Worm (Caenorhabditis elegans) whole organism, early embryonic: Measurements from ENCODE around the gene T08B6.1.
A peak's percentile ranks its signal among the peaks of the same experiment; 100 is the strongest.

Experiments
- B0310.2 ChIP-seq: sonication (generic microtip); optimal IDR thresholded peaks from 2 replicates; lab custom pipeline; 2016; ENCODE audit warnings: mild to moderate bottlenecking, missing genetic modification characterization, missing compliant biosample characterization
- F13C5.2 ChIP-seq: sonication (generic microtip); optimal IDR thresholded peaks from 2 replicates; lab custom pipeline; 2017; ENCODE audit warnings: mild to moderate bottlenecking, missing genetic modification characterization, inconsistent platforms, missing compliant biosample characterization
- aly-1 ChIP-seq: sonication (generic microtip); optimal IDR thresholded peaks from 2 replicates; lab custom pipeline; 2016; ENCODE audit warnings: missing genetic modification characterization, missing compliant biosample characterization
- ama-1 ChIP-seq: fragments of 150-350 bp; optimal IDR thresholded peaks from 2 replicates; lab custom pipeline; 2014
- ceh-13 ChIP-seq: fragments of 200-800 bp; sonication (Bioruptor generic); optimal IDR thresholded peaks from 2 replicates; lab custom pipeline; 2018; ENCODE audit warnings: mild to moderate bottlenecking, missing genetic modification characterization, missing compliant biosample characterization
- ceh-36 ChIP-seq: sonication (generic microtip); optimal IDR thresholded peaks from 2 replicates; lab custom pipeline; 2016; ENCODE audit warnings: missing genetic modification characterization, inconsistent platforms, missing compliant biosample characterization
- ets-7 ChIP-seq: sonication (generic microtip); optimal IDR thresholded peaks from 2 replicates; lab custom pipeline; 2016; ENCODE audit warnings: missing genotype, missing genetic modification characterization, missing compliant biosample characterization
- flt-1 ChIP-seq: fragments of 200-800 bp; sonication (Bioruptor generic); IDR thresholded peaks from 2 replicates; pipeline ENCODE4 v1.3.6; 2022; ENCODE audit warnings: missing genetic modification characterization, missing compliant biosample characterization
- hmbx-1 ChIP-seq: sonication (generic microtip); optimal IDR thresholded peaks from 2 replicates; lab custom pipeline; 2016; ENCODE audit warnings: mild to moderate bottlenecking, missing genetic modification characterization, missing compliant biosample characterization
- hmg-4 ChIP-seq: fragments of 200-800 bp; sonication (Bioruptor generic); optimal IDR thresholded peaks from 2 replicates; lab custom pipeline; 2018; ENCODE audit warnings: mild to moderate bottlenecking, missing genetic modification characterization, missing compliant biosample characterization
- hnd-1 ChIP-seq: sonication (generic microtip); optimal IDR thresholded peaks from 2 replicates; lab custom pipeline; 2016; ENCODE audit warnings: missing genetic modification characterization, missing compliant biosample characterization
- pes-1 ChIP-seq: fragments of 200-800 bp; sonication (Bioruptor generic); IDR thresholded peaks from 2 replicates; pipeline ENCODE4 v1.3.6; 2022; ENCODE audit warnings: missing genetic modification reagents, missing genetic modification characterization, missing compliant biosample characterization
- scrt-1 ChIP-seq: fragments of 200-800 bp; sonication (Bioruptor generic); IDR thresholded peaks from 2 replicates; pipeline ENCODE4 v1.3.6; 2022; ENCODE audit warnings: missing genetic modification characterization, missing compliant biosample characterization
- sea-1 ChIP-seq: fragments of 200-800 bp; sonication (Bioruptor generic); conservative IDR thresholded peaks from 2 replicates; pipeline ENCODE4 v1.3.6; 2022; ENCODE audit warnings: missing genetic modification characterization, missing compliant biosample characterization
- tbx-11 ChIP-seq: fragments of 200-800 bp; sonication (Bioruptor generic); IDR thresholded peaks from 2 replicates; pipeline ENCODE4 v1.3.6; 2022; ENCODE audit warnings: missing genetic modification characterization, missing compliant biosample characterization
- tbx-37 ChIP-seq: fragments of 200-800 bp; sonication (Bioruptor generic); conservative IDR thresholded peaks from 2 replicates; pipeline ENCODE4 v1.3.6; 2022; ENCODE audit warnings: missing genetic modification reagents, missing genetic modification characterization, missing compliant biosample characterization
- tra-4 ChIP-seq: sonication (generic microtip); optimal IDR thresholded peaks from 2 replicates; lab custom pipeline; 2017; ENCODE audit warnings: missing genetic modification characterization, missing compliant biosample characterization

Gene T08B6.1

ce11 chrIV:4887258-4887657 is at the start of gene T08B6.1:
TSS of gene T08B6.1 (minus strand) at chrIV:4887358.
- no peak for TF ChIP-seq flt-1

- TF ChIP-seq B0310.2: no peak
- no peak for TF ChIP-seq pes-1 (GFP tag; lab: Robert Waterston, UW)
- no peak for TF ChIP-seq ceh-36 (tag; lab: Kevin White, UChicago)
- no peak for TF ChIP-seq ama-1
- no peak for TF ChIP-seq hnd-1 (tag; lab: Kevin White, UChicago)
- TF ChIP-seq aly-1 (tag; lab: Kevin White, UChicago): no peak
- no peak for TF ChIP-seq ceh-13 (GFP tag; lab: Kevin White, UChicago)
- no peak for TF ChIP-seq tra-4 (tag; lab: Kevin White, UChicago)
Measured at ce11 chrIV:4934103-4934502, 46.9 kb upstream of the T08B6.1 start, which contains the start of gene str-153. TSS of gene str-153 (plus strand) at chrIV:4934403.

- TF ChIP-seq tbx-11 (GFP tag; lab: Robert Waterston, UW) (0 out of 2 replicates have a peak, but pooled peaks have one; percentile 16), ceh-36 (tag; lab: Kevin White, UChicago) (no peak), tbx-37 (GFP tag; lab: Robert Waterston, UW) (no peak), hmg-4 (GFP tag; lab: Kevin White, UChicago) (no peak), ama-1 (no peak), sea-1 (GFP tag; lab: Robert Waterston, UW) (no peak), ceh-13 (GFP tag; lab: Kevin White, UChicago) (peak; percentile 6), hmbx-1 (tag; lab: Kevin White, UChicago) (no peak), hnd-1 (tag; lab: Kevin White, UChicago) (no peak), F13C5.2 (tag; lab: Kevin White, UChicago) (no peak), scrt-1 (GFP tag; lab: Robert Waterston, UW) (no peak), pes-1 (GFP tag; lab: Robert Waterston, UW) (peak; percentile 63; the same call in 1 of the 2 replicates), aly-1 (tag; lab: Kevin White, UChicago) (no peak), B0310.2 (no peak), ets-7 (tag; lab: Kevin White, UChicago) (no peak), flt-1 (peak; percentile 39; the same call in 1 of the 2 replicates), tra-4 (tag; lab: Kevin White, UChicago) (no peak)
Measured at ce11 chrIV:4930754-4931322, 43.7 kb upstream of the T08B6.1 start.

ce11 chrIV:4930045-4930444 is 42.9 kb upstream of the T08B6.1 start, which contains the start of gene Y9C9A.8:
TSS of gene Y9C9A.8 (plus strand) at chrIV:4930345.
- TF ChIP-seq ets-7 (tag; lab: Kevin White, UChicago): no peak
- no peak for TF ChIP-seq ceh-13 (GFP tag; lab: Kevin White, UChicago)
- TF ChIP-seq B0310.2: no peak
- no peak for TF ChIP-seq scrt-1 (GFP tag; lab: Robert Waterston, UW)
- TF ChIP-seq hmg-4 (GFP tag; lab: Kevin White, UChicago): no peak
- TF ChIP-seq tbx-11 (GFP tag; lab: Robert Waterston, UW): no peak

- no peak for TF ChIP-seq aly-1 (tag; lab: Kevin White, UChicago)
- TF ChIP-seq ceh-36 (tag; lab: Kevin White, UChicago): no peak
- TF ChIP-seq tra-4 (tag; lab: Kevin White, UChicago): no peak
- no peak for TF ChIP-seq F13C5.2 (tag; lab: Kevin White, UChicago)
- TF ChIP-seq ceh-13 (GFP tag; lab: Kevin White, UChicago): no peak
- no peak for TF ChIP-seq ama-1
- TF ChIP-seq flt-1: no peak
- no peak for TF ChIP-seq ets-7 (tag; lab: Kevin White, UChicago)
- TF ChIP-seq hnd-1 (tag; lab: Kevin White, UChicago): no peak
- TF ChIP-seq pes-1 (GFP tag; lab: Robert Waterston, UW): no peak
- no peak for TF ChIP-seq B0310.2
- no peak for TF ChIP-seq scrt-1 (GFP tag; lab: Robert Waterston, UW)
- TF ChIP-seq hmg-4 (GFP tag; lab: Kevin White, UChicago): no peak
- TF ChIP-seq sea-1 (GFP tag; lab: Robert Waterston, UW): no peak
- TF ChIP-seq hmbx-1 (tag; lab: Kevin White, UChicago): no peak
Measured at ce11 chrIV:4917774-4918173, 30.6 kb upstream of the T08B6.1 start, which contains the start of gene str-158. TSS of gene str-158 (plus strand) at chrIV:4918074.

- TF ChIP-seq ceh-36 (tag; lab: Kevin White, UChicago): no peak
- TF ChIP-seq aly-1 (tag; lab: Kevin White, UChicago): no peak
- no peak for TF ChIP-seq ets-7 (tag; lab: Kevin White, UChicago)
- no peak for TF ChIP-seq sea-1 (GFP tag; lab: Robert Waterston, UW)
- no peak for TF ChIP-seq hnd-1 (tag; lab: Kevin White, UChicago)
- TF ChIP-seq hmg-4 (GFP tag; lab: Kevin White, UChicago): no peak
- no peak for TF ChIP-seq B0310.2
- no peak for TF ChIP-seq ama-1
- TF ChIP-seq tbx-37 (GFP tag; lab: Robert Waterston, UW): no peak
- TF ChIP-seq pes-1 (GFP tag; lab: Robert Waterston, UW): no peak
- no peak for TF ChIP-seq flt-1
- no peak for TF ChIP-seq scrt-1 (GFP tag; lab: Robert Waterston, UW)
- TF ChIP-seq hmbx-1 (tag; lab: Kevin White, UChicago): no peak
- no peak for TF ChIP-seq tbx-11 (GFP tag; lab: Robert Waterston, UW)
Measured at ce11 chrIV:4915689-4916088, 28.5 kb upstream of the T08B6.1 start, which contains the start of gene str-155. TSS of gene str-155 (plus strand) at chrIV:4915989.

ce11 chrIV:4913090-4913489 is 25.9 kb upstream of the T08B6.1 start, which contains the start of gene str-156:
TSS of gene str-156 (plus strand) at chrIV:4913390.
- TF ChIP-seq aly-1 (tag; lab: Kevin White, UChicago): no peak
- TF ChIP-seq flt-1: no peak
- TF ChIP-seq ceh-36 (tag; lab: Kevin White, UChicago): no peak
